Fruit fly (Drosophila melanogaster): ENCODE results near the gene jigr1.

- TF ChIP-seq CG10147 (GFP tag; optimal IDR thresholded peaks at IDR 0.05) = peak; percentile 90
- peak; percentile 90 for TF ChIP-seq org-1 (GFP tag; optimal IDR thresholded peaks at IDR 0.05)
- TF ChIP-seq CG4328 (GFP tag; optimal IDR thresholded peaks at IDR 0.05) = peak; percentile 95
- TF ChIP-seq Atf3 (GFP tag; optimal IDR thresholded peaks at IDR 0.05) = peak; percentile 94
- TF ChIP-seq ase (GFP tag; IDR thresholded peaks at IDR 0.05) = peak; percentile 72
- peak; percentile 67 for TF ChIP-seq CG16779 (GFP tag; IDR thresholded peaks at IDR 0.05)
- TF ChIP-seq Mes4 (GFP tag; optimal IDR thresholded peaks at IDR 0.05) = peak; percentile 93
These were observed 9.4 kb downstream of the jigr1 start for dm6 chr3R:25646882-25647518.
